Fruit fly (Drosophila melanogaster) whole organism, embryonic: ENCODE data around the gene CG4615.

Source experiments
- CG12769 ChIP-seq: fragments of 200-800 bp; sonication (Bioruptor generic); optimal IDR thresholded peaks from 2 replicates; lab custom pipeline; 2019; ENCODE audit warnings: missing biosample characterization, mild to moderate bottlenecking, missing genetic modification characterization, moderate library complexity
- CG32772 ChIP-seq: fragments of 200-800 bp; sonication (Bioruptor generic); IDR thresholded peaks from 2 replicates; pipeline ENCODE4 v1.3.6; 2022; ENCODE audit warnings: missing biosample characterization, missing genetic modification characterization
- CG3281 ChIP-seq: fragments of 200-800 bp; sonication (Bioruptor generic); optimal IDR thresholded peaks from 3 replicates; lab custom pipeline; 2017; ENCODE audit warnings: missing biosample characterization, mild to moderate bottlenecking, missing genetic modification characterization
- CG7556 ChIP-seq: fragments of 200-800 bp; sonication (Bioruptor generic); optimal IDR thresholded peaks from 2 replicates; lab custom pipeline; 2017; ENCODE audit warnings: missing biosample characterization, mild to moderate bottlenecking, missing genetic modification characterization
- CG7839 ChIP-seq: fragments of 200-800 bp; sonication (Bioruptor generic); optimal IDR thresholded peaks from 3 replicates; lab custom pipeline; 2018; ENCODE audit warnings: missing biosample characterization, mild to moderate bottlenecking, missing genetic modification characterization, moderate library complexity
- CG8281 ChIP-seq: fragments of 200-800 bp; sonication (Bioruptor generic); optimal IDR thresholded peaks from 2 replicates; lab custom pipeline; 2018; ENCODE audit warnings: missing biosample characterization, mild to moderate bottlenecking, missing genetic modification characterization, moderate library complexity
- Doc3 ChIP-seq: fragments of 200-800 bp; sonication (Bioruptor generic); IDR thresholded peaks from 3 replicates; pipeline ENCODE4 v1.3.6; 2022; ENCODE audit warnings: missing biosample characterization, missing genetic modification characterization; ENCODE audit not compliant: partially characterized antibody
- Ravus ChIP-seq: fragments of 200-800 bp; sonication (Bioruptor generic); IDR thresholded peaks from 2 replicates; pipeline ENCODE4 v1.3.6; 2022; ENCODE audit warnings: missing biosample characterization, missing genetic modification characterization
- Trl ChIP-seq, 3 experiments: fragments of >200 bp in 2 of 3; fragments of 200-800 bp in 1 of 3; sonication (Bioruptor generic) in 1 of 3; optimal IDR thresholded peaks; 2 replicates in 1 of 3; 3 replicates in 2 of 3; lab custom pipeline; 2016 to 2017; ENCODE audit warnings: missing biosample characterization in 1 of 3, missing genetic modification characterization in 1 of 3
- danr ChIP-seq: fragments of 200-800 bp; sonication (Bioruptor generic); IDR thresholded peaks from 2 replicates; pipeline ENCODE4 v1.3.6; 2022; ENCODE audit warnings: missing biosample characterization, missing genetic modification characterization

dm6 chrX:7094169-7094568, 7.9 kb downstream of the CG4615 start:
- no peak for TF ChIP-seq Ravus (GFP tag; lab: Robert Waterston, UW)
- no peak for TF ChIP-seq CG12769 (tag; lab: Kevin White, UChicago)
- no peak for TF ChIP-seq CG8281 (tag; lab: Kevin White, UChicago)
- TF ChIP-seq Doc3 (GFP tag; lab: Robert Waterston, UW): no peak
- no peak for TF ChIP-seq danr (GFP tag; lab: Robert Waterston, UW)
- no peak for TF ChIP-seq CG3281
- no peak for TF ChIP-seq CG7839
- TF ChIP-seq CG7556 (GFP tag; lab: Kevin White, UChicago): no peak
- TF ChIP-seq Trl (optimal IDR thresholded peaks at IDR 0.05; lab: Kevin White, UChicago): no peak
- no peak for TF ChIP-seq Trl (GFP tag; optimal IDR thresholded peaks at IDR 0.05; lab: Kevin White, UChicago)
- TF ChIP-seq CG32772 (GFP tag; lab: Robert Waterston, UW): no peak
